Worm (Caenorhabditis elegans) whole organism, L4/young adult: ENCODE measurements around the gene lelo-2.
"Not testable (repeated sequence)": the region's sequence is repeated elsewhere in the genome, so short reads cannot be mapped to it uniquely, and the experiment has no call there.

ENCODE experiments used
- W03F9.2 ChIP-seq: fragments of 150-350 bp; optimal IDR thresholded peaks from 2 replicates; lab custom pipeline; 2014; ENCODE audit warnings: missing biosample characterization, missing genetic modification characterization
- dao-5 ChIP-seq: sonication (generic microtip); optimal IDR thresholded peaks from 2 replicates; lab custom pipeline; 2016; ENCODE audit warnings: missing genotype, missing genetic modification characterization, moderate library complexity, missing compliant biosample characterization
- him-1 ChIP-seq: sonication (generic microtip); optimal IDR thresholded peaks from 2 replicates; lab custom pipeline; 2016; ENCODE audit warnings: missing genotype, missing genetic modification reagents, missing genetic modification characterization, missing compliant biosample characterization

The lelo-2 gene

ce11 chrIII:1389988-1390387 is 37.0 kb downstream of the lelo-2 start:
- TF ChIP-seq W03F9.2 (no peak), him-1 (no peak), dao-5 (no peak)

DNA sequence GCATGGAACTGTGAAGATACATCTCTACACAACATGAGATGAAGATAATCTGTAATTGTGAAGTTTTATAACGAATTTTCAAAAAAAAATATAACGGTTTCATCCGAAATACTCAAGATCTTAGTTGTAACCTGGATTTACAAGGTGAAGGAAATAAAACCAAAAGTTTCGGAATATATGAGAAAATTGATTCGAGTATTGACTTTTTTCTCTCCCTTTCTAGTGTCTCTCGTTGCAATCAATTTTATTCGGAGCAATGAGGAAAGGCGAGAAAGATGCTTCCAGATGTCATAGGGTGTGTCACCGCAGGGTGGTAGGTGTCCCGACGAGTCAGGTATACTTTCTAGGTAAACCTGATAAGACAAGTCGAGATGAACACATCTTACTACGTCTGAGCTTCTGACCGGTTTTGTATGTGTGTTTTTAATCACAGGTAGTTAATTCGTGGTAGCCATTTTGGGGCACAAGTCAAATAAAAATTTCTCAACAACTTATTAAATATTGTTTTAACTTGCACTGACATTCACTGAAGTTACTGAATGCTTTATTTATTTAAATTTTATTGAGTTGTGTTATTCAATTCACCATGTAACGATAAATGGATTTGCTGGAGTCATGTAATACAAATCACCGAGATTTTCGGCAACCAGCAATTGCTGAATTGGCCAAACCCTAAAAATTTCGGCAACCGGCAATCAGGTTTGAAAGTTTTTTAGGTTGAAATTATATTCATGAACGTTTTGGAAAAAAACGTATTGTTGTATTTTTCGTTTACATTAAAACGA is 38.6 kb downstream of the lelo-2 start, which contains the start of gene pals-20:
Gene pals-20, minus strand, starts transcription at position 51 of the 785 bp plus-strand sequence.
- TF ChIP-seq dao-5: no peak
- no peak for TF ChIP-seq him-1
- TF ChIP-seq W03F9.2: no peak

DNA sequence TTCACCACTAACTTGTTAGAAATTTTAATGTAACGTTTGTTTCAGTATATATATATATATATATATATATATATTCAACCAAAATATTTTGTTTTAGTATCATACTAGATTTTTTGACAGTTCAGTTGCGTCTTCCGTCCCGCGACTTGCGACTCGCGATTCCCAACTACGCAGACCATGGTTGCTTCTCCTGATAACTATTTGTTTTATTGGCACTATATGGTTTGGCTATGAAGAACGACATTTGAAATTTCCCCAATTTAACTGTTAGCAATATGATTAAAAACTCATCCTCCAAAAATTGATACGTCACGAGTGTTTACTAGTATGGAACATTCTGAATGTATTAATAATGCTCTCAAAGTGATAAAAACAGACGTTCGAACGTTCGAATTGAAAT is 42.3 kb downstream of the lelo-2 start:
- TF ChIP-seq dao-5: no peak

ce11 chrIII:1384092-1384491 is 42.9 kb downstream of the lelo-2 start, which contains the start of the genes fbxa-138 and Y82E9BR.5:
TSS of gene fbxa-138 (minus strand) at chrIII:1384252.
TSS of gene Y82E9BR.5 (plus strand) at chrIII:1384370.
- no peak for TF ChIP-seq W03F9.2
- no peak for TF ChIP-seq him-1
- TF ChIP-seq dao-5: no peak

- no peak for TF ChIP-seq him-1
- TF ChIP-seq W03F9.2: no peak
- no peak for TF ChIP-seq dao-5
These were observed 43.5 kb downstream of the lelo-2 start for ce11 chrIII:1383483-1383882.

- TF ChIP-seq dao-5 (no peak), W03F9.2 (no peak), him-1 (no peak)
These were observed 46.3 kb downstream of the lelo-2 start, which contains the start of the genes pals-21 and Y82E9BR.6 for ce11 chrIII:1380535-1381274. TSS of gene pals-21 (minus strand) at chrIII:1380635. TSS of gene Y82E9BR.6 (plus strand) at chrIII:1381224.

ce11 chrIII:1377903-1378302 is 49.1 kb downstream of the lelo-2 start, which contains the start of gene pals-40:
TSS of gene pals-40 (minus strand) at chrIII:1378003.
- TF ChIP-seq dao-5, him-1, W03F9.2: not testable (repeated sequence)

DNA sequence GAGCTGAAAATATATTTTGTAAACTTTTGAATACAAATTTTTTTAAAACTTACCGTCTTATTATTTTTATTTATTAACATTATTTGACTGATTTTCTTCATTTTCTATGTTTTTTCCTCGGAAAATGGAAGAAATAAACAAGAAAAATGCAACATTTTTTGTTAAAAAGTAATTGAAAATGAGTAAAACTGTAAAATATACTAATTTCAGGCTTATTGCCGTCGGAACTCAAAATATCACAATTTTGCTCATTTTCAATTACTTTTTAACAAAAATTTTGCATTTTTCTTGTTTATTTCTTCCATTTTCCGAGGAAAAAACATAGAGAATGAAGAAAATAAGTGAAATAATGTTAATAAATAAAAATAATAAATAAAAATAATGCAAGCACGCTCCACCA is 51.5 kb downstream of the lelo-2 start, which contains the start of gene Y82E9BR.10:
Gene Y82E9BR.10, minus strand, starts transcription at position 101 of the 400 bp plus-strand sequence.
- TF ChIP-seq dao-5, W03F9.2, him-1: not testable (repeated sequence)

- TF ChIP-seq him-1 (no peak), W03F9.2 (no peak), dao-5 (no peak)
These were observed 52.6 kb downstream of the lelo-2 start, which contains the start of gene Y82E9BR.20 for ce11 chrIII:1374355-1374807. TSS of gene Y82E9BR.20 (plus strand) at chrIII:1374405.

- no peak for TF ChIP-seq him-1
- no peak for TF ChIP-seq dao-5
- no peak for TF ChIP-seq W03F9.2
These were observed 54.5 kb downstream of the lelo-2 start for ce11 chrIII:1372563-1372962.
